Fruit fly (Drosophila melanogaster) ovary, adult (tissue): ENCODE results near the gene Rsf1.

Experiments used
- CG17801 ChIP-seq: fragments of 200-800 bp; optimal IDR thresholded peaks from 2 replicates; lab custom pipeline; 2019; ENCODE audit warnings: missing biosample characterization, mild to moderate bottlenecking, missing genetic modification characterization, moderate library complexity; ENCODE audit not compliant: partially characterized antibody

Rsf1 gene

dm6 chr2L:10255725-10256158 lies 7.6 kb downstream of the Rsf1 start, which contains the start of gene CG5676:
TSS of gene CG5676 (minus strand) at chr2L:10255891.
- peak; percentile 11 for TF ChIP-seq CG17801 (GFP tag; lab: Kevin White, UChicago)

dm6 chr2L:10251592-10251991 lies 11.8 kb downstream of the Rsf1 start, which contains the start of gene Ror:
TSS of gene Ror (plus strand) at chr2L:10251843.
- no peak for TF ChIP-seq CG17801 (GFP tag; lab: Kevin White, UChicago)

dm6 chr2L:10250441-10250847 lies 12.9 kb downstream of the Rsf1 start, which contains the start of the genes bsk and CG31717:
TSS of gene bsk (minus strand) at chr2L:10250501.
TSS of gene CG31717 (plus strand) at chr2L:10250737.
- TF ChIP-seq CG17801 (GFP tag; lab: Kevin White, UChicago): peak; percentile 51

- TF ChIP-seq CG17801 (GFP tag; lab: Kevin White, UChicago): no peak
Measured at dm6 chr2L:10249655-10250202, 13.6 kb downstream of the Rsf1 start.

dm6 chr2L:10246785-10247190 lies 16.6 kb downstream of the Rsf1 start, which contains the start of gene chico:
TSS of gene chico (minus strand) at chr2L:10247078.
- no peak for TF ChIP-seq CG17801 (GFP tag; lab: Kevin White, UChicago)

- peak; percentile 26 for TF ChIP-seq CG17801 (GFP tag; lab: Kevin White, UChicago)
Measured at dm6 chr2L:10238726-10239652, 24.4 kb downstream of the Rsf1 start, which contains the start of gene me31B. TSS of gene me31B (plus strand) at chr2L:10239341.

- TF ChIP-seq CG17801 (GFP tag; lab: Kevin White, UChicago): no peak
Measured at dm6 chr2L:10237725-10238446, 25.5 kb downstream of the Rsf1 start, which contains the start of gene mthl15. TSS of gene mthl15 (minus strand) at chr2L:10238317.

dm6 chr2L:10232827-10233226 lies 30.5 kb downstream of the Rsf1 start:
- no peak for TF ChIP-seq CG17801 (GFP tag; lab: Kevin White, UChicago)

- TF ChIP-seq CG17801 (GFP tag; lab: Kevin White, UChicago): no peak
Measured at dm6 chr2L:10232152-10232816, 31.1 kb downstream of the Rsf1 start, which contains the start of gene eEF1delta. TSS of gene eEF1delta (plus strand) at chr2L:10232507.

dm6 chr2L:10231510-10231909 lies 31.8 kb downstream of the Rsf1 start, which contains the start of gene ova:
TSS of gene ova (minus strand) at chr2L:10231692.
- TF ChIP-seq CG17801 (GFP tag; lab: Kevin White, UChicago): no peak

- TF ChIP-seq CG17801 (GFP tag; lab: Kevin White, UChicago): no peak
Measured at dm6 chr2L:10231092-10231494, 32.3 kb downstream of the Rsf1 start.

- TF ChIP-seq CG17801 (GFP tag; lab: Kevin White, UChicago): no peak
Measured at dm6 chr2L:10230455-10230854, 32.9 kb downstream of the Rsf1 start.

- no peak for TF ChIP-seq CG17801 (GFP tag; lab: Kevin White, UChicago)
Measured at dm6 chr2L:10226724-10227407, 36.5 kb downstream of the Rsf1 start, which contains the start of gene CG5708. TSS of gene CG5708 (minus strand) at chr2L:10226808.
